Worm (Caenorhabditis elegans): ENCODE measurements around the gene ttr-34.

Gene ttr-34

DNA sequence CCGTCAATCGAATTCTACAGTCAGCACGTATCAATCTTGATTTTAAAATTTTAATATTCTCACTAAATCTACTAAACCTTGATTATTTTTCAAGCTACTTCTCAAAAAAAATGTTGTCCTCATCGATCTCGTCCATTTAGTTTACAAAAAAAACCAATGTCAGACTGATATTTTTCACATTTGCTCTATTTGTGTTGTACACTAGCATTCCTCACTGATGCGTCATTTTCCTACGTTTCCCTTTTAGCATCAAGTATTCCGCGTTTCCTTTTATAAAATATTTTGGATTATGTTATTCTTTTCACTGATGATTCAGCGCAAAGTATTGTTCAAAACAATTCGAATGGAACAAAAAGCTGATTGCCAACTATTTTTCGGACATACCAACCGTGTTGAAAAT, at the start of gene ttr-34:
Gene ttr-34 (plus strand): TSS at position 301 of the 400 bp plus-strand sequence.
- TF ChIP-seq nhr-90 (tag; optimal IDR thresholded peaks at IDR 0.05; ENCODE audit: poor library complexity) (no peak), fos-1 (tag; optimal IDR thresholded peaks at IDR 0.05) (no peak), nhr-11 (tag; optimal IDR thresholded peaks at IDR 0.05) (no peak), nhr-19 (GFP tag; conservative IDR thresholded peaks at IDR 0.05) (no peak), nhr-71 (tag; optimal IDR thresholded peaks at IDR 0.05) (no peak), nhr-77 (tag; optimal IDR thresholded peaks at IDR 0.05) (no peak), C04F5.9 (tag; optimal IDR thresholded peaks at IDR 0.05) (no peak), mab-9 (GFP tag; IDR thresholded peaks at IDR 0.05) (no peak), sox-4 (tag; optimal IDR thresholded peaks at IDR 0.05) (no peak), pag-3 (tag; optimal IDR thresholded peaks at IDR 0.05; ENCODE audit: borderline replicate concordance, insufficient read depth) (no peak), grh-1 (GFP tag; IDR thresholded peaks at IDR 0.05) (no peak), pax-3 (tag; optimal IDR thresholded peaks at IDR 0.05) (no peak), vab-15 (tag; optimal IDR thresholded peaks at IDR 0.05) (no peak), fkh-4 (tag; optimal IDR thresholded peaks at IDR 0.05; ENCODE audit: borderline replicate concordance) (no peak), ets-5 (GFP tag; IDR thresholded peaks at IDR 0.05) (no peak), aly-2 (tag; optimal IDR thresholded peaks at IDR 0.05) (no peak), dsc-1 (tag; optimal IDR thresholded peaks at IDR 0.05) (no peak), xbp-1 (tag; optimal IDR thresholded peaks at IDR 0.05) (no peak), snpc-4 (tag; optimal IDR thresholded peaks at IDR 0.05) (no peak)

DNA sequence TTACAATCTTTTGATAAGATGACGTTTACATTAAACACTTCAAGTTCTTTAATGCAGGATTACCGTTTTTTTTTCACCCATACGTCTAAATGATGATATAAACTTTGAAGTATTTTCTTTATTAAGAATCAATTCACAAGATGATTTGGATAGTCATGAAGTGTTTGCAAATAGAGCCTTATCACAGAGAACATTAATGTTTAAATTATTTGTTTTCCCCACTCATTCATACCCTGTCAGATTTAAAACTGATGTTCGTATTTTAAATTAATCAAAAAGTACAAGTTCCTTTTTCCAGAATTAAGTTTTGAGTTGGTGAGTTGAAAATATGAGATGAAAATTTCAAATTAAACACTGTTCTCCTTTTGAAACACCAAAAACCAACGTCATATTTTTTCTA, 48.9 kb upstream of the ttr-34 start, which contains the start of gene R03G8.3:
Gene R03G8.3 (plus strand): TSS at position 301 of the 400 bp plus-strand sequence.
- TF ChIP-seq nhr-28 (tag; optimal IDR thresholded peaks at IDR 0.05) (no peak), blmp-1 (tag; optimal IDR thresholded peaks at IDR 0.05) (no peak), efl-3 (GFP tag; optimal IDR thresholded peaks at IDR 0.05) (no peak), efl-1 (optimal IDR thresholded peaks at IDR 0.05) (no peak), efl-1 (GFP tag; optimal IDR thresholded peaks at IDR 0.05 in 1 of 2) (no peak), ceh-90 (tag; optimal IDR thresholded peaks at IDR 0.05) (no peak), jun-1 (tag; optimal IDR thresholded peaks at IDR 0.05) (no peak), nhr-90 (tag; optimal IDR thresholded peaks at IDR 0.05; ENCODE audit: poor library complexity) (no peak)

DNA sequence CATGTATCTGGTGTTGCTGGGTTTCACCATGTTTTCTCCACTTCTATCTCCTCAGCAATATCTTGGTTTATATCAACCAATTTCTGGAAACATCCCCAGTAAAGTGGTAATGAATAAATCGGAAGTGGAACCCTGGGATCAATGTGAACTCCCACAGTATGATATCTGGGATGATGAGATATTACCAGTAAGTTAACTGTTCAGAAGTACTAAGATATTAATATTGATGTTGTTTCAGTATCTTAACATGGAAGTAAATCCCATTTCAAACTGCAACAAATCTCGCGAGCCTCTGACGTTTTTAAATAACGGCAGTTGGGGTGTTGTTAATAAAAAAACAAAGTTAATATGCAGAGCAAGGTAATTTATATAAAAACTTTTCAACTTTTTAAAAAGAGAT, 48.4 kb upstream of the ttr-34 start:
- no peak for TF ChIP-seq lin-13 (GFP tag; optimal IDR thresholded peaks at IDR 0.05)
- TF ChIP-seq nhr-11 (tag; optimal IDR thresholded peaks at IDR 0.05): no peak
- TF ChIP-seq skn-1 (tag; optimal IDR thresholded peaks at IDR 0.05): no peak
- TF ChIP-seq egl-13 (tag; optimal IDR thresholded peaks at IDR 0.05): no peak
- TF ChIP-seq nhr-20 (tag; optimal IDR thresholded peaks at IDR 0.05): no peak
- TF ChIP-seq mdl-1 (tag; optimal IDR thresholded peaks at IDR 0.05): no peak
- no peak for TF ChIP-seq nhr-237 (tag; optimal IDR thresholded peaks at IDR 0.05)
- TF ChIP-seq C16A3.4 (tag; optimal IDR thresholded peaks at IDR 0.05): no peak
- TF ChIP-seq ceh-90 (tag; optimal IDR thresholded peaks at IDR 0.05): no peak

DNA sequence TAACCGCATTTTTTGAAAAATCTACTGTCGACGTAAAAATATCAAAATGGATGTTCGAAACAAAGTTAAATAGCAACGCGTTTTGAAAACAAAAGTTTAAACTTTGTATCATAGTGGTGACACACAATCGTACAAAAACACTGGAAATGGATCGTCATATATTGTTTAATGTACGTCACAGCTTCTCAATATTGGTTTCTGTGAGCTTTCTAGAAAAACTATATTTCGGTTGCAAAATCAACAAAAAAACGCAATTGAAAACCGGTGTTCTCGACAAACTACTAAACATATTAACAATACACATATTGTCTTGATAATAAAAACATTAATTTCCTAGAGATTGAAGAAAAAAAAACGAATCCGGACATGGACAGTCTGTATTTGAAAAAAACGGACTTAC, 39.2 kb upstream of the ttr-34 start, which contains the start of gene R03G8.6:
Gene R03G8.6 (minus strand): TSS at position 101 of the 400 bp plus-strand sequence.
- TF ChIP-seq efl-1 (optimal IDR thresholded peaks at IDR 0.05) (no peak), efl-1 (GFP tag; optimal IDR thresholded peaks at IDR 0.05 in 1 of 2) (peak in 1 of 2 experiments; percentile 46), irx-1 (tag; optimal IDR thresholded peaks at IDR 0.05) (no peak)

DNA sequence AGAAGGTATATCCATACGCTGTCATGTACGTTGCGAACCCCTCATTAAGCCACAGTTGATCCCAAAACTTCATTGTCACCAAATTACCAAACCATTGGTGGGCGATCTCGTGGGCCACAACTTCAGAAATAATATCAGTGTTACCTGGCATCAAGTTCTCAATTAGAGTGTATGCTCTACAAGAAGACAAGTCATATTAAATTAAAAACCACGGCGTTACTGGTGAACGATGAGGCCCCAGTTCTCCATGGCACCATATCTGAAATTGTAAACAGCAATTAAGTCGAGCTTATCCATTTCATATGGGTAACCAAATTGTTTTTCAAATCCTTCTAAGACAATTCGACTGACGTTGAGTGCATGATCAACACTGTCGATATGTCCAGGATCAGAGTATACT, 36.8 kb upstream of the ttr-34 start:
- TF ChIP-seq ztf-4 (tag; optimal IDR thresholded peaks at IDR 0.05) (no peak), snpc-4 (tag; optimal IDR thresholded peaks at IDR 0.05) (no peak), lin-35 (GFP tag; optimal IDR thresholded peaks at IDR 0.05) (no peak), snu-23 (GFP tag; optimal IDR thresholded peaks at IDR 0.05) (no peak), ceh-63 (GFP tag; optimal IDR thresholded peaks at IDR 0.05) (no peak), unc-62 (GFP tag; optimal IDR thresholded peaks at IDR 0.05) (no peak), unc-130 (tag; optimal IDR thresholded peaks at IDR 0.05) (no peak), F16B12.6 (tag; optimal IDR thresholded peaks at IDR 0.05) (no peak), alr-1 (tag; optimal IDR thresholded peaks at IDR 0.05; ENCODE audit: borderline replicate concordance) (no peak), nhr-76 (tag; optimal IDR thresholded peaks at IDR 0.05) (no peak), nhr-77 (tag; optimal IDR thresholded peaks at IDR 0.05) (no peak), nhr-90 (tag; optimal IDR thresholded peaks at IDR 0.05; ENCODE audit: poor library complexity) (no peak), ama-1 (optimal IDR thresholded peaks at IDR 0.05) (no peak), elt-2 (tag; optimal IDR thresholded peaks at IDR 0.05) (no peak)
